Worm (Caenorhabditis elegans): ENCODE data around the gene srh-142.

The srh-142 gene

DNA sequence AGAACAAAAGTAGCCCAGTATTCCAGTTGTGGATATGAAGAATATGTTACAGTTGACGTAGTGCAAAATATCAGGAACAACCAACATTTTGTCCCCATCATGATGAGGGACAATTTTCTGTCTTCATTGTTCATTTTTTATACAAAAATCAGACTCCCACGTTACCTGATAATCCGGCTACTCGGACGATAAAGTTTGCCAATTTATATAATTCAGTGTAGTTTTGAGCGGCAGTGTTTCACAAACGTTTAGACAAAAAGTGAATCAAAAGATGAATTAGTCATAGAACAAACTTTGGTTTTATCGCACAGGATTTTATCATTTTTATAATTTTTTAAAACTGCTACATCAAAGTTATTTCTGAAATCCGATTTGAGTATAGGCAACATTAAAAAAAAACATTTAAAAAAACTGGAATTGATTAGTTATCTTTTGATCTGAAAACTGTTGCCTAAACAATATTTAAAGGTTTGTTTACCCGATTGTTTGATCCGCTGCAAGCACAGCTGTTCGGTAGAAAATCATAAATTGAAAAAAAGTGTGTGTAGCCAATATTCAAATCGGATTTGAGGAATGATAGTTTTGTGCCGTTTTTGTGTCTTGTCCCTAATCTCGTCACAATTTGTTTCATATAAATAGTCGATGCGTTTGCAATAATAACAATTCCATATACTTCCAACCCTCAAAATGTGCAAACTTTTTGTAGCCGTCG, 20.3 kb upstream of the srh-142 start, which contains the start of the genes F57E7.4 and spig-6:
F57E7.4 (minus strand) TSS at position 101 of the 712 bp plus-strand sequence.
spig-6 (plus strand) TSS at position 662 of the 712 bp plus-strand sequence.
- TF ChIP-seq aly-2 (tag; optimal IDR thresholded peaks at IDR 0.05) (no peak), nhr-85 (tag) (no peak), ceh-88 (GFP tag; IDR thresholded peaks at IDR 0.05) (no peak), nhr-19 (GFP tag; conservative IDR thresholded peaks at IDR 0.05) (no peak), unc-62 (GFP tag; optimal IDR thresholded peaks at IDR 0.05) (no peak), aha-1 (tag; optimal IDR thresholded peaks at IDR 0.05) (no peak)

- no peak for TF ChIP-seq efl-1 (optimal IDR thresholded peaks at IDR 0.05)
- TF ChIP-seq efl-1 (GFP tag; optimal IDR thresholded peaks at IDR 0.05 in 1 of 2) = peak in 1 of 2 experiments; percentile 16
- no peak for TF ChIP-seq F16B12.6 (tag; optimal IDR thresholded peaks at IDR 0.05)
These were observed 18.5 kb upstream of the srh-142 start, which contains the start of gene T08G3.11 for ce11 chrV:16479275-16479674. T08G3.11 (minus strand) TSS chrV:16479375.

- TF ChIP-seq lin-15B (tag; optimal IDR thresholded peaks at IDR 0.05) (no peak), unc-98 (GFP tag; IDR thresholded peaks at IDR 0.05) (no peak), nhr-77 (tag; optimal IDR thresholded peaks at IDR 0.05) (no peak), lin-13 (GFP tag; optimal IDR thresholded peaks at IDR 0.05) (no peak), elt-2 (tag; optimal IDR thresholded peaks at IDR 0.05) (no peak), rnt-1 (tag; optimal IDR thresholded peaks at IDR 0.05) (no peak), unc-62 (GFP tag; optimal IDR thresholded peaks at IDR 0.05) (no peak), unc-86 (tag; optimal IDR thresholded peaks at IDR 0.05) (no peak), nhr-20 (tag; optimal IDR thresholded peaks at IDR 0.05) (no peak), alr-1 (tag; optimal IDR thresholded peaks at IDR 0.05; ENCODE audit: borderline replicate concordance) (no peak), zip-4 (GFP tag; optimal IDR thresholded peaks at IDR 0.05) (no peak), nhr-85 (tag) (no peak)
These were observed 11.3 kb upstream of the srh-142 start, which contains the start of gene srw-35 for ce11 chrV:16471995-16472563. srw-35 (plus strand) TSS chrV:16472513.

- TF ChIP-seq efl-1 (optimal IDR thresholded peaks at IDR 0.05) (no peak), efl-1 (GFP tag; optimal IDR thresholded peaks at IDR 0.05 in 1 of 2) (no peak), ces-1 (GFP tag; optimal IDR thresholded peaks at IDR 0.05) (no peak), fkh-4 (tag; optimal IDR thresholded peaks at IDR 0.05; ENCODE audit: borderline replicate concordance) (no peak), ceh-63 (GFP tag; optimal IDR thresholded peaks at IDR 0.05) (no peak), C04F5.9 (tag; optimal IDR thresholded peaks at IDR 0.05) (no peak), unc-98 (GFP tag; IDR thresholded peaks at IDR 0.05) (no peak), fkh-8 (tag; optimal IDR thresholded peaks at IDR 0.05) (no peak), zip-4 (GFP tag; optimal IDR thresholded peaks at IDR 0.05) (no peak), hlh-17 (GFP tag; optimal IDR thresholded peaks at IDR 0.05; ENCODE audit: borderline replicate concordance) (no peak), efl-3 (GFP tag; optimal IDR thresholded peaks at IDR 0.05) (no peak), lsy-2 (tag; optimal IDR thresholded peaks at IDR 0.05) (no peak), nhr-77 (tag; optimal IDR thresholded peaks at IDR 0.05) (no peak)
These were observed 10.2 kb upstream of the srh-142 start, which contains the start of gene srh-138 for ce11 chrV:16470916-16471315. srh-138 (minus strand) TSS chrV:16471016.

DNA sequence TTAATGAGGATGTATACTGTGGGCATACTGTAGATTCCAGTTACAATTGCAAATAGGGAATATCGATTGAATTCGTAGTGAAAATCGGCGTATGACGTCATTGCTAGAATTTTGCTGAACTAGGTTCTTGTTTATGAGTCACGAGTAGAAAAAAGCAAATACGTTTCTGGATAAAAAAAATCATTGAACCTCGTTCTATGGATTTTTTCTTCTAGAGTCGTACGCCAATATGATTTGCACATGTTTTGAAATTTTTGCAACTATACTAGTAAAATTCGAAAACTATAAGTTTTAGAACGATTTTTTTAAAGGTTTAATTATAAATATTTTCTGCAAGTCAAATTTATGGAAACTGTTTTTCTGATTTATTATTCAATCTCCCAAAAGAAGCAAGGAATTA, 7.1 kb upstream of the srh-142 start, which contains the start of gene sru-44:
sru-44 (minus strand) TSS at position 101 of the 400 bp plus-strand sequence.
- TF ChIP-seq zag-1 (tag; optimal IDR thresholded peaks at IDR 0.05) (no peak), elt-3 (tag; optimal IDR thresholded peaks at IDR 0.05) (no peak), tbx-2 (tag; optimal IDR thresholded peaks at IDR 0.05) (no peak), skn-1 (tag; optimal IDR thresholded peaks at IDR 0.05) (no peak), C16A3.4 (tag; optimal IDR thresholded peaks at IDR 0.05) (no peak), snpc-4 (tag; optimal IDR thresholded peaks at IDR 0.05) (no peak), xbp-1 (tag; optimal IDR thresholded peaks at IDR 0.05) (no peak), ama-1 (optimal IDR thresholded peaks at IDR 0.05) (no peak), ceh-63 (GFP tag; optimal IDR thresholded peaks at IDR 0.05) (no peak), efl-3 (GFP tag; optimal IDR thresholded peaks at IDR 0.05) (no peak), mef-2 (tag; optimal IDR thresholded peaks at IDR 0.05) (no peak), elt-2 (tag; optimal IDR thresholded peaks at IDR 0.05) (no peak), nhr-237 (tag; optimal IDR thresholded peaks at IDR 0.05) (no peak), rnt-1 (tag; optimal IDR thresholded peaks at IDR 0.05) (no peak), nhr-11 (tag; optimal IDR thresholded peaks at IDR 0.05) (no peak), lir-3 (tag; optimal IDR thresholded peaks at IDR 0.05; ENCODE audit: poor library complexity) (no peak), unc-62 (GFP tag; optimal IDR thresholded peaks at IDR 0.05) (no peak), mep-1 (tag; optimal IDR thresholded peaks at IDR 0.05) (no peak)

All from whole organism, L1 larva.